Worm (Caenorhabditis elegans) whole organism, L4 larva: Measurements from ENCODE around the gene T05C1.2.

Source experiments
- F26F4.8 ChIP-seq: fragments of 200-800 bp; sonication (Bioruptor generic); conservative IDR thresholded peaks from 2 replicates; pipeline ENCODE4 v1.3.6; 2022; ENCODE audit warnings: missing genetic modification characterization, missing compliant biosample characterization
- F37D6.2 ChIP-seq: sonication (generic microtip); optimal IDR thresholded peaks from 2 replicates; lab custom pipeline; 2016; ENCODE audit warnings: mild to moderate bottlenecking, missing genetic modification characterization, missing compliant biosample characterization
- F44E2.7 ChIP-seq: fragments of 200-800 bp; sonication (Bioruptor generic); IDR thresholded peaks from 2 replicates; pipeline ENCODE4 v2.1.2; 2022; ENCODE audit warnings: missing genetic modification characterization, missing compliant biosample characterization
- R02D3.7 ChIP-seq: fragments of 150-350 bp; sonication (generic microtip); optimal IDR thresholded peaks from 3 replicates; lab custom pipeline; 2014; ENCODE audit warnings: missing biosample characterization, missing genetic modification characterization
- T20F7.1 ChIP-seq: fragments of 200-800 bp; sonication (Bioruptor generic); optimal IDR thresholded peaks from 2 replicates; lab custom pipeline; 2018; ENCODE audit warnings: mild to moderate bottlenecking, missing genetic modification characterization, missing compliant biosample characterization
- Y75B8A.6 ChIP-seq: fragments of 200-800 bp; sonication (Bioruptor generic); IDR thresholded peaks from 2 replicates; pipeline ENCODE4 v1.3.6; 2022; ENCODE audit warnings: missing genetic modification reagents, missing genetic modification characterization, missing compliant biosample characterization
- aha-1 ChIP-seq: fragments of 150-350 bp; peaks from one replicate; lab custom pipeline; 2014; ENCODE audit warnings: missing biosample characterization, missing genetic modification characterization
- aly-2 ChIP-seq: sonication (generic microtip); optimal IDR thresholded peaks from 2 replicates; lab custom pipeline; 2018; ENCODE audit warnings: missing biosample characterization, missing genetic modification characterization
- ama-1 ChIP-seq: fragments of 150-350 bp; optimal IDR thresholded peaks from 2 replicates; lab custom pipeline; 2014; ENCODE audit warnings: inconsistent platforms, mixed read lengths
- arid-1 ChIP-seq: fragments of 200-800 bp; sonication (Bioruptor generic); conservative IDR thresholded peaks from 2 replicates; pipeline ENCODE4 v1.3.6; 2022; ENCODE audit warnings: missing genetic modification reagents, missing genetic modification characterization, missing compliant biosample characterization
- attf-4 ChIP-seq: sonication (generic microtip); optimal IDR thresholded peaks from 3 replicates; lab custom pipeline; 2017; ENCODE audit warnings: missing biosample characterization, missing genetic modification characterization
- ceh-32 ChIP-seq: sonication (generic microtip); optimal IDR thresholded peaks from 2 replicates; lab custom pipeline; 2016; ENCODE audit warnings: mild to moderate bottlenecking, missing genetic modification characterization, missing compliant biosample characterization; ENCODE audit not compliant: poor library complexity
- ceh-82 ChIP-seq: sonication (generic microtip); optimal IDR thresholded peaks from 2 replicates; lab custom pipeline; 2017; ENCODE audit warnings: missing biosample characterization, missing genetic modification characterization
- ces-1 ChIP-seq: fragments of 150-350 bp; sonication (generic microtip); optimal IDR thresholded peaks from 4 replicates; lab custom pipeline; 2014; ENCODE audit warnings: missing biosample characterization, missing genetic modification reagents, missing genetic modification characterization
- ctbp-1 ChIP-seq: fragments of 200-800 bp; sonication (Bioruptor generic); IDR thresholded peaks from 2 replicates; pipeline ENCODE4 v1.3.6; 2022; ENCODE audit warnings: missing genetic modification reagents, missing genetic modification characterization, missing compliant biosample characterization
- daf-16 ChIP-seq, 3 experiments: sonication (generic microtip); optimal IDR thresholded peaks; 2 replicates each; lab custom pipeline; 2016 to 2017; ENCODE audit warnings: missing genetic modification characterization in 3 of 3, missing genetic modification reagents in 3 of 3, mild to moderate bottlenecking in 2 of 3, missing compliant biosample characterization in 2 of 3, missing biosample characterization in 1 of 3, moderate library complexity in 1 of 3
- fkh-10 ChIP-seq: fragments of 150-350 bp; optimal IDR thresholded peaks from 2 replicates; lab custom pipeline; 2014; ENCODE audit warnings: missing biosample characterization, missing genetic modification reagents, missing genetic modification characterization
- fos-1 ChIP-seq: fragments of 150-350 bp; optimal IDR thresholded peaks from 2 replicates; lab custom pipeline; 2014; ENCODE audit warnings: missing biosample characterization, missing genetic modification characterization
- gei-8 ChIP-seq: fragments of 200-800 bp; sonication (Bioruptor generic); optimal IDR thresholded peaks from 2 replicates; lab custom pipeline; 2018; ENCODE audit warnings: mild to moderate bottlenecking, missing genetic modification characterization, missing compliant biosample characterization
- hlh-11 ChIP-seq: fragments of 200-800 bp; sonication (Bioruptor generic); optimal IDR thresholded peaks from 2 replicates; lab custom pipeline; 2018; ENCODE audit warnings: mild to moderate bottlenecking, missing genetic modification characterization, missing compliant biosample characterization
- hmg-1.1 ChIP-seq: fragments of 200-800 bp; sonication (Bioruptor generic); IDR thresholded peaks from 2 replicates; pipeline ENCODE4 v1.3.6; 2022; ENCODE audit warnings: missing genetic modification reagents, missing genetic modification characterization, missing compliant biosample characterization
- lin-15B ChIP-seq: fragments of 150-350 bp; sonication (generic microtip); optimal IDR thresholded peaks from 3 replicates; lab custom pipeline; 2014; ENCODE audit warnings: missing biosample characterization, missing genetic modification characterization
- lin-38 ChIP-seq: fragments of 200-800 bp; sonication (Bioruptor generic); IDR thresholded peaks from 2 replicates; pipeline ENCODE4 v1.3.6; 2022; ENCODE audit warnings: missing genetic modification reagents, missing genetic modification characterization, missing compliant biosample characterization
- lin-39 ChIP-seq: fragments of 150-350 bp; optimal IDR thresholded peaks from 2 replicates; lab custom pipeline; 2014; ENCODE audit warnings: missing biosample characterization, missing genetic modification reagents, missing genetic modification characterization
- lsy-2 ChIP-seq, 2 experiments: fragments of 150-350 bp in 1 of 2; sonication (generic microtip) in 1 of 2; optimal IDR thresholded peaks; 2 replicates each; lab custom pipeline; 2014 to 2017; ENCODE audit warnings: missing biosample characterization in 2 of 2, missing genetic modification characterization in 2 of 2
- mep-1 ChIP-seq: fragments of 150-350 bp; sonication (generic microtip); optimal IDR thresholded peaks from 3 replicates; lab custom pipeline; 2014; ENCODE audit warnings: missing biosample characterization, missing genetic modification characterization
- mxl-3 ChIP-seq: fragments of 200-800 bp; sonication (Bioruptor generic); optimal IDR thresholded peaks from 2 replicates; lab custom pipeline; 2018; ENCODE audit warnings: mild to moderate bottlenecking, missing genetic modification characterization, missing compliant biosample characterization
- nhr-11 ChIP-seq: fragments of 150-350 bp; optimal IDR thresholded peaks from 2 replicates; lab custom pipeline; 2014; ENCODE audit warnings: missing biosample characterization, missing genetic modification characterization
- nhr-111 ChIP-seq: fragments of 200-800 bp; sonication (Bioruptor generic); optimal IDR thresholded peaks from 2 replicates; lab custom pipeline; 2018; ENCODE audit warnings: mild to moderate bottlenecking, missing genetic modification characterization, missing compliant biosample characterization
- nhr-237 ChIP-seq: sonication (generic microtip); optimal IDR thresholded peaks from 2 replicates; lab custom pipeline; 2017; ENCODE audit warnings: missing biosample characterization, missing genetic modification characterization
- nhr-25 ChIP-seq: sonication (generic microtip); optimal IDR thresholded peaks from 2 replicates; lab custom pipeline; 2017; ENCODE audit warnings: missing genetic modification characterization, mild to moderate bottlenecking, missing compliant biosample characterization, antibody characterized with exemption, moderate library complexity, borderline replicate concordance; ENCODE audit not compliant: insufficient read depth
- nhr-41 ChIP-seq: fragments of 200-800 bp; sonication (Bioruptor generic); IDR thresholded peaks from 2 replicates; pipeline ENCODE4 v1.3.6; 2022; ENCODE audit warnings: missing genetic modification reagents, missing genetic modification characterization, missing compliant biosample characterization
- nhr-6 ChIP-seq: fragments of 150-350 bp; optimal IDR thresholded peaks from 2 replicates; lab custom pipeline; 2014; ENCODE audit warnings: missing biosample characterization, missing genetic modification characterization
- pqm-1 ChIP-seq: sonication (generic microtip); optimal IDR thresholded peaks from 2 replicates; lab custom pipeline; 2017; ENCODE audit warnings: missing biosample characterization, missing genetic modification characterization
- sdz-12 ChIP-seq: fragments of 200-800 bp; sonication (Bioruptor generic); optimal IDR thresholded peaks from 2 replicates; lab custom pipeline; 2018; ENCODE audit warnings: mild to moderate bottlenecking, missing genetic modification characterization, missing compliant biosample characterization
- set-16 ChIP-seq: fragments of 200-800 bp; sonication (Bioruptor generic); IDR thresholded peaks from 2 replicates; pipeline ENCODE4 v1.3.6; 2022; ENCODE audit warnings: missing genetic modification reagents, missing genetic modification characterization, missing compliant biosample characterization
- snpc-1.2 ChIP-seq: fragments of 200-800 bp; sonication (Bioruptor generic); IDR thresholded peaks from 2 replicates; pipeline ENCODE4 v1.3.6; 2022; ENCODE audit warnings: missing genetic modification reagents, missing genetic modification characterization, missing compliant biosample characterization
- unc-62 ChIP-seq, 3 experiments: fragments of 150-350 bp in 1 of 3; sonication (generic microtip); optimal IDR thresholded peaks in 2 of 3; peaks in 1 of 3; 1 replicate in 1 of 3; 2 replicates in 2 of 3; lab custom pipeline; 2014 to 2017; ENCODE audit warnings: missing biosample characterization in 3 of 3, missing genetic modification characterization in 3 of 3, missing genetic modification reagents in 3 of 3, missing genotype in 1 of 3
- zfp-2 ChIP-seq: sonication (generic microtip); optimal IDR thresholded peaks from 2 replicates; lab custom pipeline; 2016; ENCODE audit warnings: mild to moderate bottlenecking, missing genetic modification characterization, missing compliant biosample characterization
- zip-11 ChIP-seq: fragments of 200-800 bp; sonication (Bioruptor generic); IDR thresholded peaks from 2 replicates; pipeline ENCODE4 v1.3.6; 2022; ENCODE audit warnings: missing genetic modification characterization, missing compliant biosample characterization

Gene T05C1.2

DNA sequence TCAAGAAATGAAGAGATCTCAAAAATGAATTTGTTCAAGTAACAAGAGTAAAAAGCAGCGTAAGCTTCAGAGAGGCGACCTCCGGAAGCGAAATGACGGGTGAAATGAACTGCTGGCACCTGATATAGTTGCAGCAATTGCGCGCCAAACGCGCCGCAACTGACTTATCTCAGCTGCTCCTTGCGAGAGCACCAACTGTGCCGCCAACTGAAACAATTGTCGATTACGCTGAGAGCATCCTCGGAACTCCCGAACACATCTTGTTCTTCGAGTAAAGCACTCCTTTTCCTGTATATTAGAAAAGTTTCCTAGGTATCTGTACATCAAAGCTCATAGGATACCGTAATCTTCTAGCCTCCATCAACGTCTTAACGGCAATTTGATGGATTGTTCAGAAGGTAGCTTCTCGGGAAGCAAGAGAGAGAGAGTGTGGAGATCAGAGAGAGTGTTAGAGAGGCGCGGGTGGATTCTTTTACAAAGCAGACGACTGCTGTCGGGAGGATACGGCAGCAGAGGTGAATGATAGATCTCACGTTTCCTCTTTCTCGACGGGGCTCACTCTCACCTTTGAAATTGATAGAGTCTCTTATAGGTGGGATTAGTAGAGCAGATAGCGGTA, 38.2 kb upstream of the T05C1.2 start:
- TF ChIP-seq F37D6.2 (tag; lab: Kevin White, UChicago) (no peak), nhr-11 (tag; lab: Kevin White, UChicago) (peak; percentile 18), unc-62 (GFP tag; optimal IDR thresholded peaks at IDR 0.05 in 1 of 2; lab: Kevin White, UChicago) (peak in 1 of 2 experiments; percentile 4), unc-62 (tag; optimal IDR thresholded peaks at IDR 0.05; lab: Kevin White, UChicago) (no peak), ceh-82 (no peak), ama-1 (lab: Kevin White, UChicago) (no peak), F26F4.8 (GFP tag; lab: Robert Waterston, UW) (no peak), mep-1 (tag; lab: Kevin White, UChicago) (no peak), lin-38 (no peak), attf-4 (tag; lab: Kevin White, UChicago) (no peak), set-16 (GFP tag; lab: Robert Waterston, UW) (0 out of 2 replicates have a peak, but pooled peaks have one; percentile 8), hlh-11 (tag; lab: Kevin White, UChicago) (peak; percentile 60), ctbp-1 (GFP tag; lab: Robert Waterston, UW) (0 out of 2 replicates have a peak, but pooled peaks have one; percentile 21)
- TF ChIP-seq, all 104 proteins: peak for 5

DNA sequence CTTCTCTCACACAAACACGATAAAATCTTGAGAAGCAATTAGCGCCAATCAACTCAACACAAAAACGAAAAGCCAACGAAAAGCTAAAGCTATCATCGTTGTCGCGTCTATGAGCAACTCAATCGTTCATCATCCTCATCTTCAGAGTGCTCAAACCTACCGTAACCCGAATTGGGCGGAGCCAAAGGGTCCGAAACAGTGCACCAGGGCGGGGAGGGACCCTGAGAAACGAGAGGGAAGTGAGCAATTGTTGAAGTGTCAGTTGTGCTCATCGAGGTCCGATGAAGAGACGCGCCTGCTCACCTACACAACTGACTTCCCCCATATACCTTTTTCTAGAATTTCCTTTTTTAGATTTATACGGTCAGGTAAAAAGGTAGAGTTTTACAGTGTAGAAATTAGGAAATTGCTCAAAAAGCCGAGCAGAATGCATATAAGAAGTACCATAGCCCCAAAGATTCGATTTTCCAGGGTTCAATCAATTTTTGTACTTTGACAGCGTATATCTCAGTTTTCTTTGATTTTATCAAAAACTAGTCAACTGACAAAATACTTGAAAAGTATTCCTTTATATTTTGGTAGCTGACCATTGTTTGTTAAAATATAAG, 36.5 kb upstream of the T05C1.2 start, which contains the start of gene hlh-1:
Gene hlh-1, plus strand, starts transcription at position 275 of the 608 bp plus-strand sequence.
- peak in 1 of 2 experiments; percentile 57 for TF ChIP-seq daf-16 (GFP tag; optimal IDR thresholded peaks at IDR 0.05; lab: Kevin White, UChicago)
- TF ChIP-seq daf-16 (tag; optimal IDR thresholded peaks at IDR 0.05; lab: Kevin White, UChicago), result no peak
- peak in 1 of 2 experiments; percentile 84 for TF ChIP-seq unc-62 (GFP tag; optimal IDR thresholded peaks at IDR 0.05 in 1 of 2; lab: Kevin White, UChicago)
- no peak for TF ChIP-seq unc-62 (tag; optimal IDR thresholded peaks at IDR 0.05; lab: Kevin White, UChicago)
- TF ChIP-seq nhr-237 (tag; lab: Kevin White, UChicago), result no peak
- no peak for TF ChIP-seq lin-15B
- TF ChIP-seq lsy-2 (tag; optimal IDR thresholded peaks at IDR 0.05; lab: Kevin White, UChicago), result peak in 1 of 2 experiments; percentile 46
- TF ChIP-seq set-16 (GFP tag; lab: Robert Waterston, UW), result peak; percentile 25; the same call in 1 of the 2 replicates
- TF ChIP-seq nhr-41 (GFP tag; lab: Robert Waterston, UW), result no peak
- peak; percentile 47 for TF ChIP-seq hlh-11 (tag; lab: Kevin White, UChicago)
- peak; percentile 47 for TF ChIP-seq nhr-11 (tag; lab: Kevin White, UChicago)
- TF ChIP-seq aha-1 (tag; lab: Kevin White, UChicago), result peak; percentile 68

DNA sequence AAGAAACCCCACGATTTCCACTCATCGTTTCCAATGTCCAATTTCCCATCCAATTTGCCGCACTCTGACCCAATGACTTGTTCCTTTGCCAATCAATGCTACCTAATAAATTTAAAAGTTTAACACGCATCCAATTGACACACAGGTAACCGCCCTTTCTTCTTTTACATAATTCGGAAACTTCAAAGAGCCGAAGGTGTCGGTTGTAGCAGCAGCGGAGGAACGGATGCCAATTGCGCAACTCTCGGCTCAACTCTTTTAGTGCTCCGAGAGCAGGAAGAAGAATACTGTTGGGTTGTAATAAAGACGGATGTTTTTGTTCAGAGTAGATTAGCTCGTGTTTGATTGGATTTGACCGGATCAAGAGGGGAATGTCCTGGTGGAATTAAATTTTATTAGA, 35.3 kb upstream of the T05C1.2 start:
- TF ChIP-seq ces-1 (GFP tag; lab: Kevin White, UChicago), result no peak
- no peak for TF ChIP-seq fkh-10
- TF ChIP-seq aha-1 (tag; lab: Kevin White, UChicago), result peak; percentile 14
- TF ChIP-seq snpc-1.2, result no peak
- TF ChIP-seq F44E2.7 (GFP tag; lab: Robert Waterston, UW), result no peak
- peak in 1 of 2 experiments; percentile 11 for TF ChIP-seq unc-62 (GFP tag; optimal IDR thresholded peaks at IDR 0.05 in 1 of 2; lab: Kevin White, UChicago)
- TF ChIP-seq unc-62 (tag; optimal IDR thresholded peaks at IDR 0.05; lab: Kevin White, UChicago), result no peak

DNA sequence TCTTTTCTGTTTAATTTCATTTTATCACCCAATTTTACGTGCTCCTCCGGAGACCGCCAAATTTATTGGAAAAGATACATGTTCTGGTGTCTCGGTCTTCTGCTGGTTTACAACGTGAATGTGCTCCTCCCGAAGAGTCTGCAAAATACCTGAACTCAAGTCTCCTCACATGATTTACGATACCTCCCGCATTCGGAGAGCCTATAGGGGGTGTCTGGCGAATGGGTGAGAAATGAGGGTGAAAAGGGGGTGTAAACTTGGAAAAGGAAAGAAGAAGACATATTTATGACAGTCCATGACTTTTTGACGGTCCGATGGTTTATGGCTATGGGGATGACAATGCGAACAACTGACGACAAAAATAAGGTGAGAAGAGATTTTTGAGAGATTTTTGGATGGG, 34.4 kb upstream of the T05C1.2 start:
- TF ChIP-seq arid-1 (GFP tag; lab: Robert Waterston, UW) (no peak), fos-1 (tag; lab: Kevin White, UChicago) (no peak), aly-2 (no peak), hlh-11 (tag; lab: Kevin White, UChicago) (no peak), nhr-6 (tag; lab: Kevin White, UChicago) (no peak), ceh-32 (tag; lab: Kevin White, UChicago) (no peak), set-16 (GFP tag; lab: Robert Waterston, UW) (no peak), Y75B8A.6 (GFP tag; lab: Robert Waterston, UW) (no peak), zip-11 (GFP tag; lab: Robert Waterston, UW) (no peak)
- TF ChIP-seq, all 104 proteins: peak for 0

DNA sequence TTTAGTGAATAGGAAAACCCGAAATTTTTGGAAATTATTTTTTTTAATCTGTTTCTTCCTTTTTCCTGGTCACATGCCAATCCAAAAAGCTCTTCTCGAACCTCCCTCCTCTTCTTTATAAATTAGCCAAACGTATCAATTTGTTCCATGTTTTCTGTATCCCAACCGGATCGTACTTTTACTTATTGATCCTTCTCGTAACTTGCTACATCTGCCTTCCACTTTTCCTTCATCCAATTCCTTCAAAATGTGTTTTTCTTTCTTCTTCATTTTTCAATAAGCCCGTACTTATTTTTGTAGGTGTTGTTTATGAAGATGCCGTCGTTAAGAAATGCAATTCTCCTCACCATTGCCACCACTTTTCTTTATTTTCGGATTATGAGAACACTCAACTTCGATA, 30.0 kb upstream of the T05C1.2 start, which contains the start of gene cyp-23A1:
Gene cyp-23A1, plus strand, starts transcription at position 301 of the 400 bp plus-strand sequence.
- no peak for TF ChIP-seq pqm-1 (tag; lab: Kevin White, UChicago)
- no peak for TF ChIP-seq nhr-111
- no peak for TF ChIP-seq lin-39 (tag; lab: Kevin White, UChicago)
- no peak for TF ChIP-seq hmg-1.1 (GFP tag; lab: Robert Waterston, UW)
- no peak for TF ChIP-seq nhr-6 (tag; lab: Kevin White, UChicago)
- TF ChIP-seq T20F7.1, result no peak
- no peak for TF ChIP-seq nhr-237 (tag; lab: Kevin White, UChicago)
- no peak for TF ChIP-seq nhr-25 (tag; lab: Kevin White, UChicago)
- TF ChIP-seq mxl-3 (GFP tag; lab: Kevin White, UChicago), result no peak
- no peak for TF ChIP-seq gei-8 (GFP tag; lab: Kevin White, UChicago)
- TF ChIP-seq R02D3.7, result no peak
- TF ChIP-seq hlh-11 (tag; lab: Kevin White, UChicago), result no peak
- no peak for TF ChIP-seq sdz-12 (GFP tag; lab: Kevin White, UChicago)
- TF ChIP-seq Y75B8A.6 (GFP tag; lab: Robert Waterston, UW), result no peak
- TF ChIP-seq zfp-2 (tag; lab: Kevin White, UChicago), result no peak
